Fruit fly (Drosophila melanogaster) whole organism, prepupa: ENCODE measurements around the gene Mms19.

ENCODE experiments used
- Blimp-1 ChIP-seq: fragments of 200-800 bp; sonication (Bioruptor generic); optimal IDR thresholded peaks from 3 replicates; lab custom pipeline; 2017; ENCODE audit warnings: missing biosample characterization, missing genetic modification characterization, mild to moderate bottlenecking, moderate library complexity, missing genetic modification reagents
- CG10631 ChIP-seq: fragments of 200-800 bp; sonication (Bioruptor generic); optimal IDR thresholded peaks from 2 replicates; lab custom pipeline; 2016; ENCODE audit warnings: missing biosample characterization, missing genetic modification characterization
- CG10669 ChIP-seq: fragments of 200-800 bp; sonication (Bioruptor generic); optimal IDR thresholded peaks from 3 replicates; lab custom pipeline; 2018; ENCODE audit warnings: missing biosample characterization, mild to moderate bottlenecking, missing genetic modification characterization, moderate library complexity
- CG11294 ChIP-seq: fragments of 200-800 bp; sonication (Bioruptor generic); IDR thresholded peaks from 2 replicates; pipeline ENCODE4 v1.3.6; 2022; ENCODE audit warnings: missing biosample characterization, missing genetic modification characterization
- CG11762 ChIP-seq: fragments of 200-800 bp; sonication (Bioruptor generic); optimal IDR thresholded peaks from 3 replicates; lab custom pipeline; 2016; ENCODE audit warnings: missing biosample characterization, missing genetic modification characterization; ENCODE audit not compliant: insufficient read depth
- CG11902 ChIP-seq: fragments of 200-800 bp; sonication (Bioruptor generic); optimal IDR thresholded peaks from 3 replicates; lab custom pipeline; 2016; ENCODE audit warnings: missing biosample characterization, missing genetic modification characterization
- CG15336 ChIP-seq: fragments of 200-800 bp; sonication (Bioruptor generic); IDR thresholded peaks from 2 replicates; pipeline ENCODE4 v1.3.6; 2022; ENCODE audit warnings: missing biosample characterization, missing genetic modification characterization
- CG1621 ChIP-seq: fragments of 200-800 bp; sonication (Bioruptor generic); optimal IDR thresholded peaks from 3 replicates; lab custom pipeline; 2018; ENCODE audit warnings: missing biosample characterization, mild to moderate bottlenecking, missing genetic modification characterization
- CG16779 ChIP-seq: fragments of 200-800 bp; sonication (Bioruptor generic); optimal IDR thresholded peaks from 3 replicates; lab custom pipeline; 2017; ENCODE audit warnings: missing biosample characterization, mild to moderate bottlenecking, missing genetic modification characterization
- CG3032 ChIP-seq: fragments of 200-800 bp; optimal IDR thresholded peaks from 2 replicates; lab custom pipeline; 2019; ENCODE audit warnings: missing biosample characterization, mild to moderate bottlenecking, missing genetic modification characterization, moderate library complexity
- CG31627 ChIP-seq: fragments of 200-800 bp; sonication (Bioruptor generic); optimal IDR thresholded peaks from 3 replicates; lab custom pipeline; 2016; ENCODE audit warnings: missing biosample characterization, missing genetic modification characterization
- CG32006 ChIP-seq: fragments of 200-800 bp; sonication (Bioruptor generic); optimal IDR thresholded peaks from 3 replicates; lab custom pipeline; 2017; ENCODE audit warnings: missing biosample characterization, mild to moderate bottlenecking, missing genetic modification characterization
- CG34406 ChIP-seq: fragments of 200-800 bp; sonication (Bioruptor generic); optimal IDR thresholded peaks from 3 replicates; lab custom pipeline; 2016; ENCODE audit warnings: missing biosample characterization, missing genetic modification characterization
- CG3919 ChIP-seq: fragments of 200-800 bp; sonication (Bioruptor generic); optimal IDR thresholded peaks from 3 replicates; lab custom pipeline; 2016; ENCODE audit warnings: missing biosample characterization, missing genetic modification characterization
- CG4318 ChIP-seq: fragments of 200-800 bp; sonication (Bioruptor generic); optimal IDR thresholded peaks from 3 replicates; lab custom pipeline; 2017; ENCODE audit warnings: missing biosample characterization, mild to moderate bottlenecking, missing genetic modification characterization
- CG6276 ChIP-seq: fragments of 200-800 bp; sonication (Bioruptor generic); optimal IDR thresholded peaks from 2 replicates; lab custom pipeline; 2017; ENCODE audit warnings: missing biosample characterization, mild to moderate bottlenecking, missing genetic modification characterization
- CG6808 ChIP-seq: fragments of 200-800 bp; sonication (Bioruptor generic); optimal IDR thresholded peaks from 3 replicates; lab custom pipeline; 2017; ENCODE audit warnings: missing biosample characterization, missing genetic modification characterization, mild to moderate bottlenecking, moderate library complexity, missing genetic modification reagents
- CG6854 ChIP-seq: fragments of 200-800 bp; sonication (Bioruptor generic); optimal IDR thresholded peaks from 2 replicates; lab custom pipeline; 2017; ENCODE audit warnings: missing biosample characterization, mild to moderate bottlenecking, missing genetic modification characterization
- CG7368 ChIP-seq: fragments of 200-800 bp; sonication (Bioruptor generic); optimal IDR thresholded peaks from 3 replicates; lab custom pipeline; 2016; ENCODE audit warnings: missing biosample characterization, missing genetic modification characterization
- CG8632 ChIP-seq: fragments of 200-800 bp; sonication (Bioruptor generic); optimal IDR thresholded peaks from 3 replicates; lab custom pipeline; 2016; ENCODE audit warnings: missing biosample characterization, missing genetic modification characterization
- CG9139 ChIP-seq: fragments of 200-800 bp; sonication (Bioruptor generic); optimal IDR thresholded peaks from 3 replicates; lab custom pipeline; 2017; ENCODE audit warnings: missing biosample characterization, mild to moderate bottlenecking, missing genetic modification characterization
- Eip75B ChIP-seq: fragments of 200-800 bp; sonication (Bioruptor generic); optimal IDR thresholded peaks from 3 replicates; lab custom pipeline; 2016; ENCODE audit warnings: missing biosample characterization, missing genetic modification characterization
- Eip78C ChIP-seq: fragments of 200-800 bp; sonication (Bioruptor generic); peaks from one replicate; lab custom pipeline; 2016; ENCODE audit warnings: missing biosample characterization, missing genetic modification characterization
- Eip93F ChIP-seq: fragments of 200-800 bp; sonication (Bioruptor generic); optimal IDR thresholded peaks from 2 replicates; lab custom pipeline; 2016; ENCODE audit warnings: missing biosample characterization, mild to moderate bottlenecking, missing genetic modification characterization
- Ets21C ChIP-seq: fragments of 200-800 bp; sonication (Bioruptor generic); optimal IDR thresholded peaks from 3 replicates; lab custom pipeline; 2016; ENCODE audit warnings: missing biosample characterization, missing genetic modification characterization
- Ets96B ChIP-seq: fragments of 200-800 bp; optimal IDR thresholded peaks from 2 replicates; lab custom pipeline; 2019; ENCODE audit warnings: missing biosample characterization, mild to moderate bottlenecking, missing genetic modification characterization, moderate library complexity
- Gug ChIP-seq: fragments of 200-800 bp; sonication (Bioruptor generic); IDR thresholded peaks from 2 replicates; pipeline ENCODE4 v1.3.6; 2022; ENCODE audit warnings: missing biosample characterization, missing genetic modification characterization
- Hr38 ChIP-seq: sonication (Bioruptor generic); optimal IDR thresholded peaks from 2 replicates; lab custom pipeline; 2016; ENCODE audit warnings: missing biosample characterization, missing genetic modification characterization
- Hr39 ChIP-seq: fragments of 200-800 bp; sonication (Bioruptor generic); optimal IDR thresholded peaks from 2 replicates; lab custom pipeline; 2016; ENCODE audit warnings: missing biosample characterization, missing genetic modification characterization
- Hr4 ChIP-seq: fragments of 200-800 bp; sonication (Bioruptor generic); optimal IDR thresholded peaks from 3 replicates; lab custom pipeline; 2016; ENCODE audit warnings: missing biosample characterization, missing genetic modification characterization
- Lpt ChIP-seq: fragments of 200-800 bp; sonication (Bioruptor generic); optimal IDR thresholded peaks from 3 replicates; lab custom pipeline; 2016; ENCODE audit warnings: missing biosample characterization, missing genetic modification characterization
- Met ChIP-seq: fragments of 200-800 bp; sonication (Bioruptor generic); optimal IDR thresholded peaks from 3 replicates; lab custom pipeline; 2016; ENCODE audit warnings: missing biosample characterization, missing genetic modification characterization
- OdsH ChIP-seq: fragments of 200-800 bp; sonication (Bioruptor generic); optimal IDR thresholded peaks from 3 replicates; lab custom pipeline; 2016; ENCODE audit warnings: missing biosample characterization, missing genetic modification characterization
- Smox ChIP-seq: fragments of 200-800 bp; sonication (Bioruptor generic); optimal IDR thresholded peaks from 3 replicates; lab custom pipeline; 2016; ENCODE audit warnings: missing biosample characterization, missing genetic modification characterization
- Sox102F ChIP-seq: fragments of 200-800 bp; sonication (Bioruptor generic); optimal IDR thresholded peaks from 2 replicates; lab custom pipeline; 2016; ENCODE audit warnings: missing biosample characterization, mild to moderate bottlenecking, missing genetic modification characterization
- cyc ChIP-seq: fragments of 200-800 bp; sonication (Bioruptor generic); optimal IDR thresholded peaks from 3 replicates; lab custom pipeline; 2016; ENCODE audit warnings: missing biosample characterization, missing genetic modification characterization
- dac ChIP-seq: fragments of 200-800 bp; sonication (Bioruptor generic); optimal IDR thresholded peaks from 2 replicates; lab custom pipeline; 2017; ENCODE audit warnings: missing biosample characterization, mild to moderate bottlenecking, missing genetic modification characterization
- dsx ChIP-seq: fragments of 200-800 bp; optimal IDR thresholded peaks from 3 replicates; lab custom pipeline; 2019; ENCODE audit warnings: missing biosample characterization, mild to moderate bottlenecking, missing genetic modification characterization, moderate library complexity; ENCODE audit not compliant: poor library complexity, severe bottlenecking
- eg ChIP-seq: fragments of 200-800 bp; sonication (Bioruptor generic); IDR thresholded peaks from 3 replicates; pipeline ENCODE4 v1.3.6; 2022; ENCODE audit warnings: missing biosample characterization, missing genetic modification characterization
- esn ChIP-seq: fragments of 200-800 bp; sonication (Bioruptor generic); optimal IDR thresholded peaks from 2 replicates; lab custom pipeline; 2016; ENCODE audit warnings: missing biosample characterization, mild to moderate bottlenecking, missing genetic modification characterization, moderate library complexity
- fd59A ChIP-seq: fragments of 200-800 bp; sonication (Bioruptor generic); optimal IDR thresholded peaks from 2 replicates; lab custom pipeline; 2017; ENCODE audit warnings: missing biosample characterization, mild to moderate bottlenecking, missing genetic modification characterization, missing genetic modification reagents
- fd85E ChIP-seq: fragments of 200-800 bp; sonication (Bioruptor generic); optimal IDR thresholded peaks from 3 replicates; lab custom pipeline; 2016; ENCODE audit warnings: missing biosample characterization, missing genetic modification characterization
- fkh ChIP-seq: fragments of 200-800 bp; sonication (Bioruptor generic); optimal IDR thresholded peaks from 3 replicates; lab custom pipeline; 2017; ENCODE audit warnings: missing biosample characterization, mild to moderate bottlenecking, missing genetic modification characterization, moderate library complexity
- lz ChIP-seq: fragments of 200-800 bp; sonication (Bioruptor generic); optimal IDR thresholded peaks from 3 replicates; lab custom pipeline; 2016; ENCODE audit warnings: missing biosample characterization, missing genetic modification characterization
- net ChIP-seq: fragments of 200-800 bp; sonication (Bioruptor generic); optimal IDR thresholded peaks from 3 replicates; lab custom pipeline; 2016; ENCODE audit warnings: missing biosample characterization, missing genetic modification characterization
- pdm3 ChIP-seq: fragments of 200-800 bp; sonication (Bioruptor generic); optimal IDR thresholded peaks from 3 replicates; lab custom pipeline; 2016; ENCODE audit warnings: missing biosample characterization, missing genetic modification characterization
- salr ChIP-seq, 2 experiments: fragments of 200-800 bp; sonication (Bioruptor generic); optimal IDR thresholded peaks; 3 replicates each; lab custom pipeline; 2016 to 2018; ENCODE audit warnings: missing biosample characterization in 2 of 2, missing genetic modification characterization in 2 of 2, mild to moderate bottlenecking in 1 of 2
- spab ChIP-seq: fragments of 200-800 bp; sonication (Bioruptor generic); optimal IDR thresholded peaks from 2 replicates; lab custom pipeline; 2017; ENCODE audit warnings: missing biosample characterization, mild to moderate bottlenecking, missing genetic modification characterization, missing genetic modification reagents
- ss ChIP-seq, 2 experiments: fragments of 200-800 bp; sonication (Bioruptor generic); optimal IDR thresholded peaks; 2 replicates in 1 of 2; 3 replicates in 1 of 2; lab custom pipeline; 2017 to 2018; ENCODE audit warnings: mild to moderate bottlenecking in 2 of 2, missing biosample characterization in 2 of 2, missing genetic modification characterization in 2 of 2, moderate library complexity in 1 of 2
- svp ChIP-seq: fragments of 200-800 bp; sonication (Bioruptor generic); peaks from one replicate; lab custom pipeline; 2016; ENCODE audit warnings: missing biosample characterization, missing genetic modification characterization
- topi ChIP-seq: fragments of 200-800 bp; sonication (Bioruptor generic); optimal IDR thresholded peaks from 3 replicates; lab custom pipeline; 2016; ENCODE audit warnings: missing biosample characterization, missing genetic modification characterization
- vri ChIP-seq: fragments of 200-800 bp; sonication (Bioruptor generic); optimal IDR thresholded peaks from 3 replicates; lab custom pipeline; 2016; ENCODE audit warnings: missing biosample characterization, mild to moderate bottlenecking, missing genetic modification characterization

The Mms19 gene

DNA sequence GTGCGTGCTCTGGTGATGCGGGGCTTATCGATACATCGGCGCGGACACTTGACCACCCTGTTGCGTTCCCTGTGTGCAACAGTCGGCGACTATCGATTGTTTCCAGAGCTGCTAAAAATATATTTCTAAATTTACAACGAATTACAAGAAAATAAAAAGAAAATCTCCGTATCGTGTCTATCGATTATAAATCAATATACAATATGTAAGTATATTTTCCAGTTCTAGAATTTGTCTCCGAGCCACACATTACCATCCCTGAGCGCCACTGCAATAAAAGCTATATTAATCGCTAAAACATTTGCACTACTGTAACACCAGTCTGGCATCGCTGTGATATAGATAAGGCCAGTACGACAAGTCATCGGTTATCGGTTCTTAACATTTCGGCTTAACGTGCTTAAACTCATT, at the start of gene Mms19, which contains the start of gene Kat60:
Gene Mms19 (plus strand): TSS at position 347 of the 411 bp plus-strand sequence.
Gene Kat60 (minus strand): TSS at position 13 of the 411 bp plus-strand sequence.
- TF ChIP-seq CG9139 (no peak), svp (GFP tag; lab: Kevin White, UChicago) (peak; percentile 88), CG34406 (GFP tag; lab: Kevin White, UChicago) (peak; percentile 16), esn (GFP tag; lab: Kevin White, UChicago) (peak; percentile 72), CG7368 (GFP tag; lab: Kevin White, UChicago) (no peak), Met (GFP tag; lab: Kevin White, UChicago) (no peak), CG10631 (peak; percentile 65), Ets21C (GFP tag; lab: Kevin White, UChicago) (peak; percentile 77), Eip93F (GFP tag; lab: Kevin White, UChicago) (peak; percentile 2), vri (GFP tag; lab: Kevin White, UChicago) (peak; percentile 62), CG3919 (GFP tag; lab: Kevin White, UChicago) (peak; percentile 43), eg (peak; percentile 58; the same call in 1 of the 3 replicates), CG6854 (GFP tag; lab: Kevin White, UChicago) (no peak), Ets96B (tag; lab: Kevin White, UChicago) (peak; percentile 48), CG1621 (no peak), CG11294 (GFP tag; lab: Robert Waterston, UW) (no peak; the same call in 1 of the 2 replicates), CG8632 (GFP tag; lab: Kevin White, UChicago) (peak; percentile 29), pdm3 (GFP tag; lab: Kevin White, UChicago) (peak; percentile 68), CG10669 (GFP tag; lab: Kevin White, UChicago) (no peak), Blimp-1 (GFP tag; lab: Kevin White, UChicago) (no peak), CG15336 (GFP tag; lab: Robert Waterston, UW) (no peak), Hr38 (GFP tag; lab: Kevin White, UChicago) (no peak), lz (GFP tag; lab: Kevin White, UChicago) (peak; percentile 77), CG6276 (no peak), CG11762 (GFP tag; lab: Kevin White, UChicago) (no peak), Eip75B (GFP tag; lab: Kevin White, UChicago) (peak; percentile 55), Gug (0 out of 2 replicates have a peak, but pooled peaks have one; percentile 23), CG32006 (GFP tag; lab: Kevin White, UChicago) (no peak), Sox102F (GFP tag; lab: Kevin White, UChicago) (no peak), OdsH (GFP tag; lab: Kevin White, UChicago) (no peak), salr (GFP tag; optimal IDR thresholded peaks at IDR 0.05; lab: Kevin White, UChicago) (no peak), Hr4 (GFP tag; lab: Kevin White, UChicago) (peak; percentile 71), dac (GFP tag; lab: Kevin White, UChicago) (no peak), Lpt (no peak), Smox (GFP tag; lab: Kevin White, UChicago) (no peak), topi (GFP tag; lab: Kevin White, UChicago) (peak; percentile 60), spab (GFP tag; lab: Kevin White, UChicago) (no peak), ss (GFP tag; optimal IDR thresholded peaks at IDR 0.05; lab: Kevin White, UChicago) (no peak), CG31627 (GFP tag; lab: Kevin White, UChicago) (peak; percentile 80), fd85E (GFP tag; lab: Kevin White, UChicago) (no peak), CG3032 (peak; percentile 57), CG11902 (GFP tag; lab: Kevin White, UChicago) (peak; percentile 40), cyc (GFP tag; lab: Kevin White, UChicago) (peak; percentile 77), net (no peak), fkh (GFP tag; lab: Kevin White, UChicago) (no peak), Hr39 (peak; percentile 80), CG16779 (tag; lab: Kevin White, UChicago) (no peak), fd59A (GFP tag; lab: Kevin White, UChicago) (no peak), CG6808 (GFP tag; lab: Kevin White, UChicago) (no peak), Eip78C (GFP tag; lab: Kevin White, UChicago) (peak; percentile 75), dsx (GFP tag; lab: Kevin White, UChicago) (no peak), CG4318 (GFP tag; lab: Kevin White, UChicago) (no peak)
